Fruit fly (Drosophila melanogaster) whole organism, embryonic: ENCODE measurements around the gene stumps.

Source experiments
- Aef1 ChIP-seq: fragments of 200-800 bp; sonication (Bioruptor generic); IDR thresholded peaks from 3 replicates; pipeline ENCODE4 v1.3.6; 2022; ENCODE audit warnings: missing biosample characterization, missing genetic modification characterization
- Bgb ChIP-seq: fragments of 200-800 bp; sonication (Bioruptor generic); IDR thresholded peaks from 2 replicates; pipeline ENCODE4 v1.3.6; 2022; ENCODE audit warnings: missing biosample characterization, missing genetic modification characterization; ENCODE audit not compliant: partially characterized antibody
- Blimp-1 ChIP-seq: fragments of 200-800 bp; sonication (Bioruptor generic); optimal IDR thresholded peaks from 3 replicates; lab custom pipeline; 2018; ENCODE audit warnings: missing biosample characterization, missing genetic modification characterization, mild to moderate bottlenecking, moderate library complexity, missing genetic modification reagents
- CG10147 ChIP-seq: fragments of 200-800 bp; sonication (Bioruptor generic); optimal IDR thresholded peaks from 2 replicates; lab custom pipeline; 2019; ENCODE audit warnings: missing biosample characterization, mild to moderate bottlenecking, missing genetic modification characterization, moderate library complexity
- CG11093 ChIP-seq: fragments of 200-800 bp; sonication (Bioruptor generic); IDR thresholded peaks from 3 replicates; pipeline ENCODE4 v1.3.6; 2022; ENCODE audit warnings: missing biosample characterization, missing genetic modification characterization
- CG12071 ChIP-seq: fragments of 200-800 bp; sonication (Bioruptor generic); optimal IDR thresholded peaks from 3 replicates; lab custom pipeline; 2018; ENCODE audit warnings: missing biosample characterization, mild to moderate bottlenecking, missing genetic modification characterization
- CG12391 ChIP-seq: fragments of 200-800 bp; sonication (Bioruptor generic); optimal IDR thresholded peaks from 3 replicates; lab custom pipeline; 2018; ENCODE audit warnings: missing biosample characterization, mild to moderate bottlenecking, missing genetic modification characterization, moderate library complexity
- CG15601 ChIP-seq: fragments of 200-800 bp; sonication (Bioruptor generic); optimal IDR thresholded peaks from 3 replicates; lab custom pipeline; 2019; ENCODE audit warnings: missing biosample characterization, mild to moderate bottlenecking, missing genetic modification characterization, moderate library complexity
- CG15696 ChIP-seq: fragments of 200-800 bp; sonication (Bioruptor generic); optimal IDR thresholded peaks from 2 replicates; lab custom pipeline; 2019; ENCODE audit warnings: missing biosample characterization, mild to moderate bottlenecking, missing genetic modification characterization, moderate library complexity
- CG1602 ChIP-seq: fragments of 200-800 bp; sonication (Bioruptor generic); optimal IDR thresholded peaks from 3 replicates; lab custom pipeline; 2016; ENCODE audit warnings: missing biosample characterization, missing genetic modification characterization
- CG16863 ChIP-seq: fragments of 200-800 bp; sonication (Bioruptor generic); optimal IDR thresholded peaks from 3 replicates; lab custom pipeline; 2016; ENCODE audit warnings: missing biosample characterization, missing genetic modification characterization
- CG18619 ChIP-seq: fragments of 200-800 bp; sonication (Bioruptor generic); optimal IDR thresholded peaks from 3 replicates; lab custom pipeline; 2017; ENCODE audit warnings: missing biosample characterization, mild to moderate bottlenecking, missing genetic modification characterization
- CG33213 ChIP-seq: fragments of 200-800 bp; sonication (Bioruptor generic); optimal IDR thresholded peaks from 3 replicates; lab custom pipeline; 2016; ENCODE audit warnings: missing biosample characterization, missing genetic modification characterization
- CG3995 ChIP-seq: fragments of 200-800 bp; sonication (Bioruptor generic); optimal IDR thresholded peaks from 3 replicates; lab custom pipeline; 2016; ENCODE audit warnings: missing biosample characterization, missing genetic modification characterization
- CG4820 ChIP-seq: fragments of 200-800 bp; sonication (Bioruptor generic); optimal IDR thresholded peaks from 3 replicates; lab custom pipeline; 2016; ENCODE audit warnings: missing biosample characterization, missing genetic modification characterization
- CG6654 ChIP-seq: fragments of 200-800 bp; sonication (Bioruptor generic); optimal IDR thresholded peaks from 2 replicates; lab custom pipeline; 2017; ENCODE audit warnings: missing biosample characterization, mild to moderate bottlenecking, missing genetic modification characterization
- CG6683 ChIP-seq: fragments of 200-800 bp; sonication (Bioruptor generic); optimal IDR thresholded peaks from 2 replicates; lab custom pipeline; 2017; ENCODE audit warnings: missing biosample characterization, mild to moderate bottlenecking, missing genetic modification characterization, missing genetic modification reagents
- CG7786 ChIP-seq: fragments of 200-800 bp; sonication (Bioruptor generic); optimal IDR thresholded peaks from 2 replicates; lab custom pipeline; 2016; ENCODE audit warnings: missing biosample characterization, missing genetic modification characterization
- CG7987 ChIP-seq: fragments of 200-800 bp; sonication (Bioruptor generic); optimal IDR thresholded peaks from 2 replicates; lab custom pipeline; 2018; ENCODE audit warnings: missing biosample characterization, mild to moderate bottlenecking, missing genetic modification characterization, moderate library complexity
- CG8388 ChIP-seq: fragments of 200-800 bp; sonication (Bioruptor generic); optimal IDR thresholded peaks from 2 replicates; lab custom pipeline; 2019; ENCODE audit warnings: missing biosample characterization, mild to moderate bottlenecking, missing genetic modification characterization, moderate library complexity
- CG9817 ChIP-seq: fragments of 200-800 bp; sonication (Bioruptor generic); optimal IDR thresholded peaks from 2 replicates; lab custom pipeline; 2018; ENCODE audit warnings: missing biosample characterization, mild to moderate bottlenecking, missing genetic modification characterization, moderate library complexity
- CG9876 ChIP-seq: fragments of 200-800 bp; sonication (Bioruptor generic); optimal IDR thresholded peaks from 2 replicates; lab custom pipeline; 2016; ENCODE audit warnings: missing biosample characterization, missing genetic modification characterization
- D19B ChIP-seq: fragments of 200-800 bp; sonication (Bioruptor generic); optimal IDR thresholded peaks from 2 replicates; lab custom pipeline; 2017; ENCODE audit warnings: missing biosample characterization, mild to moderate bottlenecking, missing genetic modification characterization
- ERR ChIP-seq: fragments of 200-800 bp; sonication (Bioruptor generic); optimal IDR thresholded peaks from 2 replicates; lab custom pipeline; 2016; ENCODE audit warnings: missing biosample characterization, missing genetic modification characterization
- Ets65A ChIP-seq: fragments of 200-800 bp; sonication (Bioruptor generic); peaks from one replicate; lab custom pipeline; 2016; ENCODE audit warnings: missing biosample characterization, missing genetic modification characterization
- Gug ChIP-seq: fragments of 200-800 bp; sonication (Bioruptor generic); IDR thresholded peaks from 4 replicates; pipeline ENCODE4 v1.3.6; 2022; ENCODE audit warnings: missing biosample characterization, missing genetic modification characterization
- HLH3B ChIP-seq: fragments of 200-800 bp; sonication (Bioruptor generic); IDR thresholded peaks from 2 replicates; pipeline ENCODE4 v1.3.6; 2022; ENCODE audit warnings: missing biosample characterization, missing genetic modification characterization
- Hr39 ChIP-seq: fragments of >200 bp; optimal IDR thresholded peaks from 2 replicates; lab custom pipeline; 2017
- Jarid2 ChIP-seq: fragments of 200-800 bp; sonication (Bioruptor generic); optimal IDR thresholded peaks from 3 replicates; lab custom pipeline; 2017; ENCODE audit warnings: mild to moderate bottlenecking, missing biosample characterization, missing genetic modification reagents, missing genetic modification characterization
- MESR4 ChIP-seq: fragments of 200-800 bp; sonication (Bioruptor generic); optimal IDR thresholded peaks from 2 replicates; lab custom pipeline; 2018; ENCODE audit warnings: missing biosample characterization, mild to moderate bottlenecking, missing genetic modification characterization, moderate library complexity
- Mes4 ChIP-seq: fragments of 200-800 bp; sonication (Bioruptor generic); optimal IDR thresholded peaks from 2 replicates; lab custom pipeline; 2016; ENCODE audit warnings: missing biosample characterization, missing genetic modification characterization
- NK7.1 ChIP-seq: fragments of 200-800 bp; sonication (Bioruptor generic); optimal IDR thresholded peaks from 3 replicates; lab custom pipeline; 2016; ENCODE audit warnings: missing biosample characterization, missing genetic modification characterization
- Rx ChIP-seq: fragments of 200-800 bp; sonication (Bioruptor generic); IDR thresholded peaks from 2 replicates; pipeline ENCODE4 v1.3.6; 2022; ENCODE audit warnings: missing biosample characterization, missing genetic modification characterization
- Sin3A ChIP-seq: fragments of >200 bp; optimal IDR thresholded peaks from 2 replicates; lab custom pipeline; 2018
- Ssrp ChIP-seq: fragments of 200-800 bp; sonication (Bioruptor generic); optimal IDR thresholded peaks from 2 replicates; lab custom pipeline; 2018; ENCODE audit warnings: missing biosample characterization, mild to moderate bottlenecking, missing genetic modification characterization, moderate library complexity
- Taf1 ChIP-seq: fragments of 200-800 bp; sonication (Bioruptor generic); IDR thresholded peaks from 2 replicates; pipeline ENCODE4 v1.3.6; 2022; ENCODE audit warnings: missing biosample characterization, missing genetic modification characterization
- amos ChIP-seq: fragments of 200-800 bp; sonication (Bioruptor generic); IDR thresholded peaks from 2 replicates; pipeline ENCODE4 v1.3.6; 2022; ENCODE audit warnings: missing biosample characterization, missing genetic modification characterization; ENCODE audit not compliant: partially characterized antibody
- ara ChIP-seq: fragments of 200-800 bp; sonication (Bioruptor generic); IDR thresholded peaks from 2 replicates; pipeline ENCODE4 v1.3.6; 2022; ENCODE audit warnings: missing biosample characterization, missing genetic modification characterization
- bcd ChIP-seq: fragments of 200-800 bp; sonication (Bioruptor generic); optimal IDR thresholded peaks from 2 replicates; lab custom pipeline; 2017; ENCODE audit warnings: missing biosample characterization, mild to moderate bottlenecking, missing genetic modification characterization
- ci ChIP-seq: fragments of 200-800 bp; sonication (Bioruptor generic); IDR thresholded peaks from 3 replicates; pipeline ENCODE4 v1.3.6; 2022; ENCODE audit warnings: missing biosample characterization, missing genetic modification characterization
- cwo ChIP-seq: fragments of 200-800 bp; sonication (Bioruptor generic); optimal IDR thresholded peaks from 3 replicates; lab custom pipeline; 2017; ENCODE audit warnings: missing biosample characterization, missing genetic modification characterization, mild to moderate bottlenecking, moderate library complexity, missing genetic modification reagents
- danr ChIP-seq: fragments of 200-800 bp; sonication (Bioruptor generic); IDR thresholded peaks from 2 replicates; pipeline ENCODE4 v1.3.6; 2022; ENCODE audit warnings: missing biosample characterization, missing genetic modification characterization
- dimm ChIP-seq: fragments of 200-800 bp; sonication (Bioruptor generic); IDR thresholded peaks from 2 replicates; pipeline ENCODE4 v1.3.6; 2022; ENCODE audit warnings: missing biosample characterization, missing genetic modification characterization
- gcm ChIP-seq: fragments of 200-800 bp; sonication (Bioruptor generic); optimal IDR thresholded peaks from 2 replicates; lab custom pipeline; 2019; ENCODE audit warnings: missing biosample characterization, mild to moderate bottlenecking, missing genetic modification characterization, moderate library complexity
- grn ChIP-seq: fragments of 200-800 bp; sonication (Bioruptor generic); optimal IDR thresholded peaks from 3 replicates; lab custom pipeline; 2017; ENCODE audit warnings: missing biosample characterization, missing genetic modification characterization
- luna ChIP-seq: fragments of 200-800 bp; sonication (Bioruptor generic); optimal IDR thresholded peaks from 2 replicates; lab custom pipeline; 2016; ENCODE audit warnings: missing biosample characterization, missing genetic modification characterization
- nau ChIP-seq: fragments of 200-800 bp; sonication (Bioruptor generic); optimal IDR thresholded peaks from 3 replicates; lab custom pipeline; 2017; ENCODE audit warnings: missing biosample characterization, mild to moderate bottlenecking, missing genetic modification characterization, missing genetic modification reagents
- salm ChIP-seq: fragments of 200-800 bp; sonication (Bioruptor generic); optimal IDR thresholded peaks from 2 replicates; lab custom pipeline; 2018; ENCODE audit warnings: missing biosample characterization, mild to moderate bottlenecking, missing genetic modification characterization
- twi ChIP-seq: fragments of 200-800 bp; optimal IDR thresholded peaks from 2 replicates; lab custom pipeline; 2019; ENCODE audit warnings: missing biosample characterization, mild to moderate bottlenecking, missing genetic modification characterization, moderate library complexity
- vvl ChIP-seq: fragments of 200-800 bp; sonication (Bioruptor generic); IDR thresholded peaks from 2 replicates; pipeline ENCODE4 v1.3.6; 2022; ENCODE audit warnings: missing biosample characterization, missing genetic modification characterization
- yki ChIP-seq: fragments of >200 bp; optimal IDR thresholded peaks from 3 replicates; lab custom pipeline; 2018
- zfh1 ChIP-seq: fragments of 200-800 bp; sonication (Bioruptor generic); IDR thresholded peaks from 3 replicates; pipeline ENCODE4 v1.3.6; 2022; ENCODE audit warnings: missing biosample characterization, missing genetic modification characterization

Gene stumps

dm6 chr3R:14558383-14558883 is 18.6 kb upstream of the stumps start (continued):
- TF ChIP-seq CG11093 (GFP tag; lab: Robert Waterston, UW): peak; percentile 71
- peak; percentile 55 for TF ChIP-seq CG15696 (tag; lab: Kevin White, UChicago)
- TF ChIP-seq CG4820 (GFP tag; lab: Kevin White, UChicago): peak; percentile 89
- peak; percentile 86 for TF ChIP-seq CG16863 (GFP tag; lab: Kevin White, UChicago)
- peak; percentile 92 for TF ChIP-seq CG6683 (GFP tag; lab: Kevin White, UChicago)
- peak; percentile 9; the same call in 1 of the 2 replicates for TF ChIP-seq Bgb (GFP tag; lab: Robert Waterston, UW)
- peak; percentile 94 for TF ChIP-seq bcd (GFP tag; lab: Kevin White, UChicago)
- TF ChIP-seq Mes4 (GFP tag; lab: Kevin White, UChicago): peak; percentile 87
- peak; percentile 68 for TF ChIP-seq Taf1 (GFP tag; lab: Robert Waterston, UW)
- TF ChIP-seq CG15601 (tag; lab: Kevin White, UChicago): peak; percentile 81
- peak; percentile 91 for TF ChIP-seq gcm (GFP tag; lab: Kevin White, UChicago)
- no peak for TF ChIP-seq Sin3A
- peak; percentile 90 for TF ChIP-seq CG7786 (GFP tag; lab: Kevin White, UChicago)
- TF ChIP-seq CG12391 (tag; lab: Kevin White, UChicago): peak; percentile 93
- peak; percentile 23 for TF ChIP-seq MESR4 (GFP tag; lab: Kevin White, UChicago)
- TF ChIP-seq twi (tag; lab: Kevin White, UChicago): peak; percentile 73
- TF ChIP-seq nau (GFP tag; lab: Kevin White, UChicago): peak; percentile 93
- TF ChIP-seq NK7.1 (GFP tag; lab: Kevin White, UChicago): peak; percentile 88
- peak; percentile 64 for TF ChIP-seq ara (GFP tag; lab: Robert Waterston, UW)
- TF ChIP-seq Gug (GFP tag; lab: Robert Waterston, UW): peak; percentile 65
- TF ChIP-seq CG18619 (GFP tag; lab: Kevin White, UChicago): peak; percentile 91
- peak; percentile 86 for TF ChIP-seq CG12071 (GFP tag; lab: Kevin White, UChicago)
- TF ChIP-seq dimm (GFP tag; lab: Robert Waterston, UW): peak; percentile 71
- TF ChIP-seq CG8388: peak; percentile 91
- peak; percentile 76 for TF ChIP-seq CG6654 (GFP tag; lab: Kevin White, UChicago)
- TF ChIP-seq D19B (GFP tag; lab: Kevin White, UChicago): peak; percentile 87
- TF ChIP-seq Hr39 (lab: Kevin White, UChicago): no peak
- TF ChIP-seq CG9817 (tag; lab: Kevin White, UChicago): peak; percentile 90
- peak; percentile 80 for TF ChIP-seq zfh1 (GFP tag; lab: Robert Waterston, UW)
- peak; percentile 78 for TF ChIP-seq CG33213 (GFP tag; lab: Kevin White, UChicago)
- peak; percentile 94 for TF ChIP-seq CG10147
- TF ChIP-seq grn: peak; percentile 38
- peak; percentile 85 for TF ChIP-seq ERR (GFP tag; lab: Kevin White, UChicago)
- no peak for TF ChIP-seq yki (lab: Kevin White, UChicago)
- TF ChIP-seq Aef1 (GFP tag; lab: Robert Waterston, UW): peak; percentile 82
- TF ChIP-seq Rx (GFP tag; lab: Robert Waterston, UW): peak; percentile 66
- peak; percentile 62 for TF ChIP-seq Jarid2 (GFP tag; lab: Kevin White, UChicago)
- TF ChIP-seq HLH3B: peak; percentile 91
- TF ChIP-seq cwo (GFP tag; lab: Kevin White, UChicago): peak; percentile 2
- peak; percentile 67 for TF ChIP-seq CG3995 (GFP tag; lab: Kevin White, UChicago)
- TF ChIP-seq Ssrp (tag; lab: Kevin White, UChicago): peak; percentile 91
- no peak for TF ChIP-seq amos (GFP tag; lab: Robert Waterston, UW)
- peak; percentile 68 for TF ChIP-seq danr
- peak; percentile 92 for TF ChIP-seq vvl (GFP tag; lab: Robert Waterston, UW)
- peak; percentile 78 for TF ChIP-seq luna (GFP tag; lab: Kevin White, UChicago)
- peak; percentile 95 for TF ChIP-seq Ets65A (GFP tag; lab: Kevin White, UChicago)
- peak; percentile 89 for TF ChIP-seq Blimp-1 (GFP tag; lab: Kevin White, UChicago)
- TF ChIP-seq CG1602 (GFP tag; lab: Kevin White, UChicago): peak; percentile 83
- TF ChIP-seq ci (GFP tag; lab: Robert Waterston, UW): peak; percentile 88
- TF ChIP-seq salm (tag; lab: Kevin White, UChicago): peak; percentile 91
- TF ChIP-seq CG9876 (GFP tag; lab: Kevin White, UChicago): peak; percentile 69
- TF ChIP-seq CG7987 (GFP tag; lab: Kevin White, UChicago): peak; percentile 75
